Fruit fly (Drosophila melanogaster): ENCODE results near the gene CG17361.
A peak's percentile ranks its signal among the peaks of the same experiment; 100 is the strongest.

The CG17361 gene

DNA sequence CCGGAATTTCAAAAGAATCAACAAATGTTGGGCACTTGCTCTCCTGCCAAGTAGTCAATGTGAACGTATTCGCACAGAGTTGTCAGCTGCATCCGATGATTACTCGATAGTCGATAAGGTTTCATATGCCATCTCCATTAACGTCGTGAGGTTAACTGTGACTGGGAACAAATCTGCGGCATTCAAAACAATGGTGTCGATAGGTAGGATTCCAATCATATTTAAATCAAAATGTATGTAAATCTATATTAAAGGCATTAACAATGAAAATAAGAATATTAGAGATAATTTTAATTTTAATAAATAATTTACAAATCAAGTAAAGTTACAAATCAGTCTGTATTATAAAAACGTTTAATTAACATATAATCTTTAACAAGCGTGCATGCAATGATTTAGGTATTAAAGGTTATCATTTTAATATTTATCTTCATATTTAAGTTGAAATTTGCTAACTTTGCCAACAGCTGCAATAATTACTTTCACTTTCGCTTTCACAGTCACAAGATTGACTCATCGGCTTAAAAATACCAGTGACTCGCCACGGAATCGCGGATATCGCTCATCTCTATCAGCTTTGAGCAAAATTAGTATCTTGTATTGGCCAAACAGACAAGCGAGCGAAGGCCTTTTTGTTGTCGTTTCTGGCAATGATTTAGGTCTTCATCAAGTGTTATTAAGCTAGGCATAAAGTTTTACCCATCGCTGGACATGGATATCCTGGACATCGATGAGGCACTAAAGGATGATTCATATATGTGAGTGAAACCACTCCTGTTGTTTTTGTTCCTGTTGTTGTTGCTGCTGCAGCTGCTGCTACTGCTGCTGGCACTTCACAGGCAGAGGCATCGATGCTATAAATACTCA, 32.1 kb upstream of the CG17361 start, which contains the start of the genes Meics, Nxf3 and ssp2 (continued):
- TF ChIP-seq lilli (GFP tag; optimal IDR thresholded peaks at IDR 0.05) (peak; percentile 19), CG8388 (GFP tag; optimal IDR thresholded peaks at IDR 0.05) (no peak), CG1024 (GFP tag; IDR thresholded peaks at IDR 0.05) (no peak), CG5953 (GFP tag; IDR thresholded peaks at IDR 0.05) (no peak), kay (GFP tag; optimal IDR thresholded peaks at IDR 0.05) (peak; percentile 16), CG4404 (GFP tag; IDR thresholded peaks at IDR 0.05) (no peak), Ptx1 (GFP tag; IDR thresholded peaks at IDR 0.05) (peak; percentile 48), Myb (GFP tag; optimal IDR thresholded peaks at IDR 0.05) (peak; percentile 13), crol (GFP tag; IDR thresholded peaks at IDR 0.05) (no peak), CG3726 (GFP tag; IDR thresholded peaks at IDR 0.05) (no peak), CG4707 (GFP tag; optimal IDR thresholded peaks at IDR 0.05) (no peak), Nf-YB (GFP tag; optimal IDR thresholded peaks at IDR 0.05) (no peak), Bdp1 (GFP tag; optimal IDR thresholded peaks at IDR 0.05) (no peak), CG10959 (GFP tag; IDR thresholded peaks at IDR 0.05) (no peak), CG15073 (GFP tag; optimal IDR thresholded peaks at IDR 0.05) (no peak), tio (GFP tag; optimal IDR thresholded peaks at IDR 0.05) (peak; percentile 3), ERR (GFP tag; optimal IDR thresholded peaks at IDR 0.05) (peak; percentile 0), Chrac-16 (GFP tag; optimal IDR thresholded peaks at IDR 0.05) (peak; percentile 7), CG10543 (GFP tag; optimal IDR thresholded peaks at IDR 0.05) (peak; percentile 42), ac (GFP tag; optimal IDR thresholded peaks at IDR 0.05) (peak; percentile 18), Xbp1 (GFP tag; optimal IDR thresholded peaks at IDR 0.05) (peak; percentile 49), zfh2 (GFP tag; optimal IDR thresholded peaks at IDR 0.05) (peak; percentile 44), sima (GFP tag; optimal IDR thresholded peaks at IDR 0.05) (no peak), B-H2 (GFP tag; optimal IDR thresholded peaks at IDR 0.05) (no peak), CG30020 (tag; optimal IDR thresholded peaks at IDR 0.05) (peak; percentile 51), lola (GFP tag; optimal IDR thresholded peaks at IDR 0.05) (peak in 1 of 3 experiments; percentile 63), Vsx1 (GFP tag; optimal IDR thresholded peaks at IDR 0.05) (no peak), CG12219 (GFP tag; optimal IDR thresholded peaks at IDR 0.05) (no peak), bab2 (GFP tag; optimal IDR thresholded peaks at IDR 0.05) (peak; percentile 6), Oaz (GFP tag; IDR thresholded peaks at IDR 0.05) (no peak), CG31441 (GFP tag; IDR thresholded peaks at IDR 0.05) (peak; percentile 86; the same call in 1 of the 2 replicates), CG8478 (optimal IDR thresholded peaks at IDR 0.05) (no peak), CG7556 (GFP tag; optimal IDR thresholded peaks at IDR 0.05) (peak; percentile 7), crp (GFP tag; optimal IDR thresholded peaks at IDR 0.05) (peak in 1 of 2 experiments; percentile 47), Trl (optimal IDR thresholded peaks at IDR 0.05) (no peak), Trl (GFP tag; optimal IDR thresholded peaks at IDR 0.05) (no peak), CG11696 (GFP tag; IDR thresholded peaks at IDR 0.05) (no peak), fru (optimal IDR thresholded peaks at IDR 0.05) (no peak), ssp (GFP tag; IDR thresholded peaks at IDR 0.05) (no peak), pnt (GFP tag; optimal IDR thresholded peaks at IDR 0.05) (no peak), run (tag; optimal IDR thresholded peaks at IDR 0.05) (no peak), CG9817 (tag; optimal IDR thresholded peaks at IDR 0.05) (peak; percentile 11), pzg (GFP tag; optimal IDR thresholded peaks at IDR 0.05) (peak; percentile 60), dm (GFP tag; optimal IDR thresholded peaks at IDR 0.05) (no peak), hth (optimal IDR thresholded peaks at IDR 0.05) (no peak), D (optimal IDR thresholded peaks at IDR 0.05) (no peak), D (GFP tag; optimal IDR thresholded peaks at IDR 0.05) (peak; percentile 25), MBD-R2 (GFP tag; IDR thresholded peaks at IDR 0.05) (peak; percentile 79), Sry-β (GFP tag; optimal IDR thresholded peaks at IDR 0.05) (peak; percentile 79), dpn (GFP tag; optimal IDR thresholded peaks at IDR 0.05) (peak in 1 of 2 experiments; percentile 20), CG33213 (GFP tag; optimal IDR thresholded peaks at IDR 0.05) (peak; percentile 3)
